Worm (Caenorhabditis elegans) whole organism, L4/young adult: Measurements from ENCODE around the gene T05H4.3.

Experiments
- W03F9.2 ChIP-seq: fragments of 150-350 bp; optimal IDR thresholded peaks from 2 replicates; lab custom pipeline; 2014; ENCODE audit warnings: missing biosample characterization, missing genetic modification characterization
- dao-5 ChIP-seq: sonication (generic microtip); optimal IDR thresholded peaks from 2 replicates; lab custom pipeline; 2016; ENCODE audit warnings: missing genotype, missing genetic modification characterization, moderate library complexity, missing compliant biosample characterization
- him-1 ChIP-seq: sonication (generic microtip); optimal IDR thresholded peaks from 2 replicates; lab custom pipeline; 2016; ENCODE audit warnings: missing genotype, missing genetic modification reagents, missing genetic modification characterization, missing compliant biosample characterization

The T05H4.3 gene

ce11 chrV:6429870-6430339 is 12.2 kb upstream of the T05H4.3 start, which contains the start of gene alh-4:
alh-4 (minus strand) TSS chrV:6429920.
- TF ChIP-seq dao-5 (tag; lab: Kevin White, UChicago) (no peak), him-1 (no peak), W03F9.2 (tag; lab: Kevin White, UChicago) (no peak)

ce11 chrV:6430526-6431371 is 11.4 kb upstream of the T05H4.3 start:
- TF ChIP-seq dao-5 (tag; lab: Kevin White, UChicago), result no peak
- TF ChIP-seq W03F9.2 (tag; lab: Kevin White, UChicago), result no peak

ce11 chrV:6433446-6434178 is 8.5 kb upstream of the T05H4.3 start, which contains the start of the genes gad-1 and erfa-1:
gad-1 (minus strand) TSS chrV:6433496.
erfa-1 (plus strand) TSS chrV:6434128.
- TF ChIP-seq him-1 (no peak), dao-5 (tag; lab: Kevin White, UChicago) (no peak), W03F9.2 (tag; lab: Kevin White, UChicago) (peak; percentile 83)

ce11 chrV:6436332-6436731 is 5.8 kb upstream of the T05H4.3 start, which contains the start of gene hpo-19:
hpo-19 (plus strand) TSS chrV:6436645.
- TF ChIP-seq him-1 (no peak), W03F9.2 (tag; lab: Kevin White, UChicago) (no peak), dao-5 (tag; lab: Kevin White, UChicago) (no peak)

- no peak for TF ChIP-seq dao-5 (tag; lab: Kevin White, UChicago)
- TF ChIP-seq W03F9.2 (tag; lab: Kevin White, UChicago), result no peak
Observed at ce11 chrV:6438601-6439000, 3.5 kb upstream of the T05H4.3 start, which contains the start of gene T05H4.4. T05H4.4 (plus strand) TSS chrV:6438901.

- TF ChIP-seq W03F9.2 (tag; lab: Kevin White, UChicago), result no peak
- no peak for TF ChIP-seq dao-5 (tag; lab: Kevin White, UChicago)
- TF ChIP-seq him-1, result no peak
Observed at ce11 chrV:6441613-6442012, 524 bp upstream of the T05H4.3 start, which contains the start of gene T05H4.15. T05H4.15 (minus strand) TSS chrV:6441713.

ce11 chrV:6448356-6448755 is 6.2 kb downstream of the T05H4.3 start, which contains the start of gene fbxa-196:
fbxa-196 (plus strand) TSS chrV:6448656.
- TF ChIP-seq dao-5 (tag; lab: Kevin White, UChicago), result no peak
- no peak for TF ChIP-seq W03F9.2 (tag; lab: Kevin White, UChicago)
- no peak for TF ChIP-seq him-1

- TF ChIP-seq W03F9.2 (tag; lab: Kevin White, UChicago) (no peak), dao-5 (tag; lab: Kevin White, UChicago) (no peak), him-1 (no peak)
Observed at ce11 chrV:6450129-6451011, 8.2 kb downstream of the T05H4.3 start, which contains the start of gene acl-8. acl-8 (plus strand) TSS chrV:6450870.

ce11 chrV:6453122-6453521 is 11.0 kb downstream of the T05H4.3 start, which contains the start of gene acl-9:
acl-9 (plus strand) TSS chrV:6453226.
- TF ChIP-seq dao-5 (tag; lab: Kevin White, UChicago) (no peak), W03F9.2 (tag; lab: Kevin White, UChicago) (no peak), him-1 (no peak)

- TF ChIP-seq him-1 (no peak), W03F9.2 (tag; lab: Kevin White, UChicago) (no peak), dao-5 (tag; lab: Kevin White, UChicago) (no peak)
Observed at ce11 chrV:6456903-6457302, 14.8 kb downstream of the T05H4.3 start.

ce11 chrV:6458302-6458998 is 16.3 kb downstream of the T05H4.3 start:
- TF ChIP-seq dao-5 (tag; lab: Kevin White, UChicago) (no peak), W03F9.2 (tag; lab: Kevin White, UChicago) (no peak), him-1 (no peak)

ce11 chrV:6461250-6461649 is 19.1 kb downstream of the T05H4.3 start:
- TF ChIP-seq dao-5 (tag; lab: Kevin White, UChicago), result no peak
- no peak for TF ChIP-seq him-1
- no peak for TF ChIP-seq W03F9.2 (tag; lab: Kevin White, UChicago)
